Worm (Caenorhabditis elegans) whole organism, L2 larva: ENCODE measurements around the gene rpl-16.

ENCODE experiments used
- blmp-1 ChIP-seq: sonication (generic microtip); optimal IDR thresholded peaks from 2 replicates; lab custom pipeline; 2017; ENCODE audit warnings: missing genetic modification characterization, mild to moderate bottlenecking, missing compliant biosample characterization, antibody characterized with exemption, moderate library complexity; ENCODE audit not compliant: insufficient read depth
- unc-62 ChIP-seq: fragments of 150-350 bp; optimal IDR thresholded peaks from 2 replicates; lab custom pipeline; 2014; ENCODE audit warnings: missing biosample characterization, missing genetic modification reagents, missing genetic modification characterization

DNA sequence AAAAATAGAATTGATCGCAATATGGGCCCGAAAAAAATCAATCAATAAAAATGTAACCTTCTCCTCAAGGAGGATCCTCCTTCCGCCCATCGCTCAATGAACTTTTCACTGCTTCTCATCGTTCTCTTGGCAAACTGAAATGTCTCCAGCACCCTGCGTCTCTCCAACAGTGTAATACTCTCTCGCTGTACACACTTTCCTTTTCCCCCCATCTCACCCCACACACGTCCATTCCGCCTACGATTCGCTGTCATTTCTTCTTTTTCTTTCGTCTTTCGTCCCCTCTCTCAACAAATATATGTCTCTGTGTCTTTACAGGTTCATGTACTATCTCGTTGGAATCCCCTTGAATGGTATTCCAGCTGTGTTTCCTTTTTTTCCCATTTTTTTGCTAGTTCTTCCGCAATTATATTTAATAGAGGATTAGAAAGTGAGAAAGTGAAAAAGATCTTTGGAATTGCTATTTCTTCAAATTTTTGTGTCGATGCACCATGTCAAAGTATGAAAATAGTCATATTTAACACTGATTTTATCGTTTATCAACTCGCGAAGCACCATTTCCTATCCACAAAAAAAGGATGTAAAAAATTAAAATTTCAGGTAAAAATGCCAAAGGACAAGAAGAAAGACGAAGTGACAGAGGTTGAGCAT, 31.9 kb downstream of the rpl-16 start, which contains the start of gene rsu-1:
- TF ChIP-seq blmp-1 (peak; percentile 74), unc-62 (GFP tag; lab: Kevin White, UChicago) (no peak)
